Worm (Caenorhabditis elegans) whole organism, L4 larva: ENCODE measurements around the gene C25E10.10.

Experiments used
- F10B5.3 ChIP-seq: sonication (generic microtip); optimal IDR thresholded peaks from 2 replicates; lab custom pipeline; 2016; ENCODE audit warnings: mild to moderate bottlenecking, missing genetic modification characterization, missing compliant biosample characterization
- pha-4 ChIP-seq, 2 experiments: fragments of 150-350 bp in 1 of 2; fragments of 200-800 bp in 1 of 2; sonication (Bioruptor generic) in 1 of 2; IDR thresholded peaks in 1 of 2; optimal IDR thresholded peaks in 1 of 2; 2 replicates each; pipeline versions ENCODE4 v1.3.6 to Lab custom; 2014 to 2022; ENCODE audit warnings: missing genetic modification characterization in 2 of 2, missing genetic modification reagents in 2 of 2, missing biosample characterization in 1 of 2, missing compliant biosample characterization in 1 of 2

DNA sequence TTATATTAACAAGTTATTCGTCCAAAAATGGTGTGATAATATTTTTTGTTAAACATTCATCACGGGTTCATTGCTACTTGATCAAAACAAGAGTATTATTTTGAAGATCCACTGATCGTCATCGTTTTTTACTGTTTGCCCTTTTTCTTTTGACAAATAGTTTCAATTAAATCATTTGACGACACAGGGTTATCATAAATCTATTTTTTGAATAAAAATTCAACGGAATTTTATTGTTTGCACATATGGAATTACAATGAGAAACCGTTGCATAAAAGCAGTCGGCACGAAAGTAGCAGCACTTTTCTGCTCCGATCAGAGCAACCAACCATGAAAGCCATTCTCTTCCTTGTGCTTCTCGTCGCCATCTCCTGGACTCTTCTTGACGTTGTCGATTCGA lies 11.5 kb upstream of the C25E10.10 start, which contains the start of gene fip-2:
- TF ChIP-seq pha-4 (GFP tag; IDR thresholded peaks at IDR 0.05; lab: Robert Waterston, UW) (no peak), pha-4 (tag; optimal IDR thresholded peaks at IDR 0.05; lab: Kevin White, UChicago) (no peak), F10B5.3 (no peak)
